Fruit fly (Drosophila melanogaster) whole organism, embryonic: Measurements from ENCODE around the gene CG7407.

ENCODE experiments used
- BEAF-32 ChIP-seq: fragments of 200-800 bp; sonication (Bioruptor generic); optimal IDR thresholded peaks from 3 replicates; lab custom pipeline; 2017; ENCODE audit warnings: missing biosample characterization, missing genetic modification characterization, mild to moderate bottlenecking, moderate library complexity, missing genetic modification reagents
- Bgb ChIP-seq: fragments of 200-800 bp; sonication (Bioruptor generic); IDR thresholded peaks from 2 replicates; pipeline ENCODE4 v1.3.6; 2022; ENCODE audit warnings: missing biosample characterization, missing genetic modification characterization; ENCODE audit not compliant: partially characterized antibody
- C15 ChIP-seq: fragments of 200-800 bp; sonication (Bioruptor generic); IDR thresholded peaks from 3 replicates; pipeline ENCODE4 v1.3.6; 2022; ENCODE audit warnings: missing biosample characterization, missing genetic modification characterization
- CG10274 ChIP-seq: fragments of 200-800 bp; sonication (Bioruptor generic); optimal IDR thresholded peaks from 3 replicates; lab custom pipeline; 2017; ENCODE audit warnings: missing biosample characterization, mild to moderate bottlenecking, missing genetic modification characterization
- CG10543 ChIP-seq: fragments of 200-800 bp; sonication (Bioruptor generic); optimal IDR thresholded peaks from 3 replicates; lab custom pipeline; 2017; ENCODE audit warnings: missing biosample characterization, mild to moderate bottlenecking, missing genetic modification characterization, moderate library complexity
- CG12391 ChIP-seq: fragments of 200-800 bp; sonication (Bioruptor generic); optimal IDR thresholded peaks from 3 replicates; lab custom pipeline; 2018; ENCODE audit warnings: missing biosample characterization, mild to moderate bottlenecking, missing genetic modification characterization, moderate library complexity
- CG12659 ChIP-seq: fragments of 200-800 bp; sonication (Bioruptor generic); optimal IDR thresholded peaks from 3 replicates; lab custom pipeline; 2017; ENCODE audit warnings: mild to moderate bottlenecking, missing biosample characterization, missing genetic modification reagents, missing genetic modification characterization
- CG13894 ChIP-seq: fragments of 200-800 bp; sonication (Bioruptor generic); optimal IDR thresholded peaks from 3 replicates; lab custom pipeline; 2018; ENCODE audit warnings: missing biosample characterization, mild to moderate bottlenecking, missing genetic modification characterization, moderate library complexity
- CG14710 ChIP-seq: fragments of 200-800 bp; sonication (Bioruptor generic); optimal IDR thresholded peaks from 3 replicates; lab custom pipeline; 2019; ENCODE audit warnings: missing biosample characterization, mild to moderate bottlenecking, missing genetic modification characterization, moderate library complexity
- CG15479 ChIP-seq: fragments of 200-800 bp; sonication (Bioruptor generic); optimal IDR thresholded peaks from 3 replicates; lab custom pipeline; 2019; ENCODE audit warnings: missing biosample characterization, mild to moderate bottlenecking, missing genetic modification characterization, moderate library complexity
- CG16863 ChIP-seq: fragments of 200-800 bp; sonication (Bioruptor generic); optimal IDR thresholded peaks from 3 replicates; lab custom pipeline; 2016; ENCODE audit warnings: missing biosample characterization, missing genetic modification characterization
- CG2129 ChIP-seq: fragments of 200-800 bp; sonication (Bioruptor generic); IDR thresholded peaks from 2 replicates; pipeline ENCODE4 v1.3.6; 2022; ENCODE audit warnings: missing biosample characterization, missing genetic modification characterization; ENCODE audit not compliant: partially characterized antibody
- CG3995 ChIP-seq: fragments of 200-800 bp; sonication (Bioruptor generic); optimal IDR thresholded peaks from 3 replicates; lab custom pipeline; 2016; ENCODE audit warnings: missing biosample characterization, missing genetic modification characterization
- CG4617 ChIP-seq: fragments of 200-800 bp; sonication (Bioruptor generic); optimal IDR thresholded peaks from 3 replicates; lab custom pipeline; 2016; ENCODE audit warnings: missing biosample characterization, missing genetic modification characterization, borderline replicate concordance
- CG4854 ChIP-seq: fragments of 200-800 bp; sonication (Bioruptor generic); optimal IDR thresholded peaks from 2 replicates; lab custom pipeline; 2016; ENCODE audit warnings: missing biosample characterization, missing genetic modification characterization, inconsistent platforms
- CG6765 ChIP-seq: fragments of 200-800 bp; sonication (Bioruptor generic); optimal IDR thresholded peaks from 3 replicates; lab custom pipeline; 2017; ENCODE audit warnings: missing biosample characterization, mild to moderate bottlenecking, missing genetic modification characterization
- CG7839 ChIP-seq: fragments of 200-800 bp; sonication (Bioruptor generic); optimal IDR thresholded peaks from 3 replicates; lab custom pipeline; 2018; ENCODE audit warnings: missing biosample characterization, mild to moderate bottlenecking, missing genetic modification characterization, moderate library complexity
- CG8388 ChIP-seq: fragments of 200-800 bp; sonication (Bioruptor generic); optimal IDR thresholded peaks from 2 replicates; lab custom pipeline; 2019; ENCODE audit warnings: missing biosample characterization, mild to moderate bottlenecking, missing genetic modification characterization, moderate library complexity
- CHES-1-like ChIP-seq: fragments of 200-800 bp; sonication (Bioruptor generic); optimal IDR thresholded peaks from 2 replicates; lab custom pipeline; 2016; ENCODE audit warnings: missing biosample characterization, missing genetic modification characterization
- CoRest ChIP-seq: fragments of 200-800 bp; sonication (Bioruptor generic); optimal IDR thresholded peaks from 3 replicates; lab custom pipeline; 2018; ENCODE audit warnings: missing biosample characterization, mild to moderate bottlenecking, missing genetic modification characterization, moderate library complexity
- CrebB ChIP-seq: fragments of 200-800 bp; sonication (Bioruptor generic); optimal IDR thresholded peaks from 3 replicates; lab custom pipeline; 2018; ENCODE audit warnings: missing biosample characterization, mild to moderate bottlenecking, missing genetic modification characterization
- Dll ChIP-seq: fragments of 200-800 bp; sonication (Bioruptor generic); IDR thresholded peaks from 4 replicates; pipeline ENCODE4 v1.3.6; 2022; ENCODE audit warnings: missing biosample characterization, missing genetic modification characterization; ENCODE audit not compliant: partially characterized antibody
- Gsc ChIP-seq: fragments of 200-800 bp; sonication (Bioruptor generic); IDR thresholded peaks from 2 replicates; pipeline ENCODE4 v1.3.6; 2022; ENCODE audit warnings: missing biosample characterization, missing genetic modification characterization
- HLH4C ChIP-seq: fragments of 200-800 bp; sonication (Bioruptor generic); IDR thresholded peaks from 3 replicates; pipeline ENCODE4 v1.3.6; 2022; ENCODE audit warnings: missing biosample characterization, missing genetic modification characterization; ENCODE audit not compliant: partially characterized antibody
- Mad ChIP-seq: fragments of 200-800 bp; sonication (Bioruptor generic); optimal IDR thresholded peaks from 2 replicates; lab custom pipeline; 2016; ENCODE audit warnings: missing biosample characterization, missing genetic modification characterization
- NC2β ChIP-seq: fragments of 200-800 bp; sonication (Bioruptor generic); optimal IDR thresholded peaks from 2 replicates; lab custom pipeline; 2016; ENCODE audit warnings: missing biosample characterization, missing genetic modification characterization
- Optix ChIP-seq: fragments of 200-800 bp; sonication (Bioruptor generic); IDR thresholded peaks from 3 replicates; pipeline ENCODE4 v1.3.6; 2022; ENCODE audit warnings: missing biosample characterization, missing genetic modification characterization
- YL-1 ChIP-seq: fragments of 200-800 bp; sonication (Bioruptor generic); optimal IDR thresholded peaks from 3 replicates; lab custom pipeline; 2017; ENCODE audit warnings: missing biosample characterization, mild to moderate bottlenecking, missing genetic modification characterization
- cad ChIP-seq: fragments of >200 bp; optimal IDR thresholded peaks from 2 replicates; lab custom pipeline; 2017; ENCODE audit warnings: missing biosample characterization, missing genetic modification characterization
- danr ChIP-seq: fragments of 200-800 bp; sonication (Bioruptor generic); IDR thresholded peaks from 2 replicates; pipeline ENCODE4 v1.3.6; 2022; ENCODE audit warnings: missing biosample characterization, missing genetic modification characterization
- emc ChIP-seq: fragments of 200-800 bp; sonication (Bioruptor generic); optimal IDR thresholded peaks from 2 replicates; lab custom pipeline; 2016; ENCODE audit warnings: missing biosample characterization, missing genetic modification characterization
- ewg ChIP-seq: fragments of 200-800 bp; sonication (Bioruptor generic); optimal IDR thresholded peaks from 3 replicates; lab custom pipeline; 2017; ENCODE audit warnings: mild to moderate bottlenecking, missing biosample characterization, missing genetic modification reagents, missing genetic modification characterization
- ftz-f1 ChIP-seq: fragments of 200-800 bp; sonication (Bioruptor generic); optimal IDR thresholded peaks from 2 replicates; lab custom pipeline; 2016; ENCODE audit warnings: missing biosample characterization, missing genetic modification characterization
- gt ChIP-seq: fragments of 200-800 bp; sonication (Bioruptor generic); IDR thresholded peaks from 2 replicates; pipeline ENCODE4 v1.3.6; 2022; ENCODE audit warnings: missing biosample characterization, missing genetic modification characterization
- ken ChIP-seq: fragments of 200-800 bp; sonication (Bioruptor generic); IDR thresholded peaks from 3 replicates; pipeline ENCODE4 v1.3.6; 2022; ENCODE audit warnings: missing biosample characterization, missing genetic modification characterization
- lbe ChIP-seq: fragments of 200-800 bp; sonication (Bioruptor generic); optimal IDR thresholded peaks from 2 replicates; lab custom pipeline; 2016; ENCODE audit warnings: missing biosample characterization, mild to moderate bottlenecking, missing genetic modification characterization
- nom ChIP-seq: fragments of 200-800 bp; sonication (Bioruptor generic); optimal IDR thresholded peaks from 2 replicates; lab custom pipeline; 2017; ENCODE audit warnings: missing biosample characterization, missing genetic modification characterization, mild to moderate bottlenecking, moderate library complexity, missing genetic modification reagents
- pan ChIP-seq, 4 experiments: fragments of >200 bp in 3 of 4; fragments of 200-800 bp in 1 of 4; sonication (Bioruptor generic) in 1 of 4; optimal IDR thresholded peaks in 3 of 4; IDR thresholded peaks in 1 of 4; 2 replicates each; pipeline versions ENCODE4 v1.3.6 to Lab custom; 2017 to 2022; ENCODE audit warnings: missing biosample characterization in 2 of 4, missing genetic modification characterization in 2 of 4, mixed read lengths in 1 of 4
- ro ChIP-seq: fragments of 200-800 bp; sonication (Bioruptor generic); IDR thresholded peaks from 2 replicates; pipeline ENCODE4 v1.3.6; 2022; ENCODE audit warnings: missing biosample characterization, missing genetic modification characterization
- row ChIP-seq: fragments of 200-800 bp; sonication (Bioruptor generic); IDR thresholded peaks from 3 replicates; pipeline ENCODE4 v1.3.6; 2022; ENCODE audit warnings: missing biosample characterization, missing genetic modification characterization
- scrt ChIP-seq: fragments of 200-800 bp; sonication (Bioruptor generic); optimal IDR thresholded peaks from 2 replicates; lab custom pipeline; 2018; ENCODE audit warnings: missing biosample characterization, mild to moderate bottlenecking, missing genetic modification characterization, moderate library complexity
- sens-2 ChIP-seq: fragments of 200-800 bp; sonication (Bioruptor generic); IDR thresholded peaks from 2 replicates; pipeline ENCODE4 v1.3.6; 2022; ENCODE audit warnings: missing biosample characterization, missing genetic modification characterization
- ssp ChIP-seq: fragments of 200-800 bp; sonication (Bioruptor generic); IDR thresholded peaks from 2 replicates; pipeline ENCODE4 v1.3.6; 2022; ENCODE audit warnings: missing biosample characterization, missing genetic modification characterization
- trem ChIP-seq: fragments of 200-800 bp; optimal IDR thresholded peaks from 3 replicates; lab custom pipeline; 2019; ENCODE audit warnings: missing biosample characterization, mild to moderate bottlenecking, missing genetic modification characterization, moderate library complexity
- tx ChIP-seq: fragments of 200-800 bp; sonication (Bioruptor generic); optimal IDR thresholded peaks from 2 replicates; lab custom pipeline; 2016; ENCODE audit warnings: missing biosample characterization, missing genetic modification characterization
- wek ChIP-seq: fragments of 200-800 bp; sonication (Bioruptor generic); optimal IDR thresholded peaks from 3 replicates; lab custom pipeline; 2018; ENCODE audit warnings: missing biosample characterization, mild to moderate bottlenecking, missing genetic modification characterization, moderate library complexity
- yki ChIP-seq: fragments of >200 bp; optimal IDR thresholded peaks from 3 replicates; lab custom pipeline; 2018

The CG7407 gene

DNA sequence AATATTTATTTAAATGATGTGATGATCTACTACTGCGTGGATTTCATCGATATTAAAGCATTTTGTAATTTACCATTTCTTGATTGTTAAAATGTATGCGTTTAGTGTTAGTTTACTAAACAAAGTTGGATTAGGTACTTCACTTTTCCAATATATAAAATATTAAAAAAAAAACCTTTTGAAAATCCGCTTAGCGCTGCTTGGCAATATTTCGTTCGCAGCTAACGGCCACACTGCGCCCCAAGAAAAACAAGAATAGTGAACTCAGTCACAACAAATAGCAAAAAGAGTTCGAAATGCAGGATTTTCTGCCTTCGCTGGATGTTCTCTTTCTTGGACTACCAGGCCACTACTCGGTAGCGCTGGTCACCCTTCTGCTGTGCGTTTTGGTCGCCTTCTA, at the start of gene CG7407 (continued):
- no peak for TF ChIP-seq Dll (GFP tag; lab: Robert Waterston, UW)
- TF ChIP-seq sens-2 (GFP tag; lab: Robert Waterston, UW): no peak
- TF ChIP-seq CG3995 (GFP tag; lab: Kevin White, UChicago): peak; percentile 78
- TF ChIP-seq CHES-1-like (GFP tag; lab: Kevin White, UChicago): no peak
- TF ChIP-seq Gsc (GFP tag; lab: Robert Waterston, UW): no peak
- TF ChIP-seq scrt (GFP tag; lab: Kevin White, UChicago): no peak
- TF ChIP-seq tx: no peak
- TF ChIP-seq wek (GFP tag; lab: Kevin White, UChicago): peak; percentile 6
- peak; percentile 42 for TF ChIP-seq YL-1 (GFP tag; lab: Kevin White, UChicago)
- TF ChIP-seq gt (GFP tag; lab: Robert Waterston, UW): no peak
- TF ChIP-seq CG12391 (tag; lab: Kevin White, UChicago): peak; percentile 37
- TF ChIP-seq CoRest (tag; lab: Kevin White, UChicago): no peak
- TF ChIP-seq CG14710 (tag; lab: Kevin White, UChicago): peak; percentile 19
- no peak for TF ChIP-seq C15
- TF ChIP-seq CG8388 (GFP tag; lab: Kevin White, UChicago): no peak
- no peak for TF ChIP-seq CrebB (tag; lab: Kevin White, UChicago)
- TF ChIP-seq Optix (GFP tag; lab: Robert Waterston, UW): no peak
- TF ChIP-seq BEAF-32: peak; percentile 19
- no peak for TF ChIP-seq NC2β (GFP tag; lab: Kevin White, UChicago)
- no peak for TF ChIP-seq HLH4C (GFP tag; lab: Robert Waterston, UW)
- no peak for TF ChIP-seq emc (GFP tag; lab: Kevin White, UChicago)
- TF ChIP-seq CG10543 (GFP tag; lab: Kevin White, UChicago): no peak
- peak; percentile 48; the same call in 1 of the 3 replicates for TF ChIP-seq row
- TF ChIP-seq ssp (GFP tag; lab: Robert Waterston, UW): no peak
- no peak for TF ChIP-seq Mad (GFP tag; lab: Kevin White, UChicago)
- TF ChIP-seq pan (optimal IDR thresholded peaks at IDR 0.05; lab: Kevin White, UChicago): no peak
- TF ChIP-seq pan (GFP tag; optimal IDR thresholded peaks at IDR 0.05 in 1 of 2, IDR thresholded peaks at IDR 0.05 in 1 of 2): no peak
- TF ChIP-seq ftz-f1 (GFP tag; lab: Kevin White, UChicago): peak; percentile 44
- no peak for TF ChIP-seq ewg (GFP tag; lab: Kevin White, UChicago)
- no peak for TF ChIP-seq ken (GFP tag; lab: Robert Waterston, UW)
- TF ChIP-seq CG10274: no peak
- TF ChIP-seq CG4854 (GFP tag; lab: Kevin White, UChicago): no peak
- no peak for TF ChIP-seq CG6765 (GFP tag; lab: Kevin White, UChicago)
- no peak for TF ChIP-seq CG13894 (tag; lab: Kevin White, UChicago)
- TF ChIP-seq CG12659 (GFP tag; lab: Kevin White, UChicago): no peak
- TF ChIP-seq nom (GFP tag; lab: Kevin White, UChicago): peak; percentile 19
- no peak for TF ChIP-seq CG16863 (GFP tag; lab: Kevin White, UChicago)
- no peak for TF ChIP-seq CG7839 (tag; lab: Kevin White, UChicago)
- TF ChIP-seq cad: no peak
- TF ChIP-seq lbe: peak; percentile 19
- TF ChIP-seq danr (GFP tag; lab: Robert Waterston, UW): no peak
- TF ChIP-seq CG15479 (GFP tag; lab: Kevin White, UChicago): no peak
- TF ChIP-seq trem (tag; lab: Kevin White, UChicago): no peak
- TF ChIP-seq yki (lab: Kevin White, UChicago): no peak
- TF ChIP-seq CG2129: no peak
- no peak for TF ChIP-seq ro (GFP tag; lab: Robert Waterston, UW)
- peak; percentile 27 for TF ChIP-seq CG4617 (GFP tag; lab: Kevin White, UChicago)
- TF ChIP-seq Bgb: no peak
- TF ChIP-seq, all 482 proteins: peak for 26
